Fruit fly (Drosophila melanogaster) whole organism, embryonic: ENCODE measurements around the gene usp.

Experiments
- B-H1 ChIP-seq: fragments of 200-800 bp; sonication (Bioruptor generic); IDR thresholded peaks from 3 replicates; pipeline ENCODE4 v1.3.6; 2022; ENCODE audit warnings: missing biosample characterization, missing genetic modification characterization
- CG1024 ChIP-seq: fragments of 200-800 bp; sonication (Bioruptor generic); IDR thresholded peaks from 2 replicates; pipeline ENCODE4 v1.3.6; 2022; ENCODE audit warnings: missing biosample characterization, missing genetic modification characterization
- CG12071 ChIP-seq: fragments of 200-800 bp; sonication (Bioruptor generic); optimal IDR thresholded peaks from 3 replicates; lab custom pipeline; 2018; ENCODE audit warnings: missing biosample characterization, mild to moderate bottlenecking, missing genetic modification characterization
- CG14050 ChIP-seq: fragments of 200-800 bp; sonication (Bioruptor generic); IDR thresholded peaks from 3 replicates; pipeline ENCODE4 v1.3.6; 2022; ENCODE audit warnings: missing biosample characterization, missing genetic modification characterization
- CG16813 ChIP-seq: fragments of 200-800 bp; sonication (Bioruptor generic); IDR thresholded peaks from 3 replicates; pipeline ENCODE4 v1.3.6; 2022; ENCODE audit warnings: missing biosample characterization, missing genetic modification characterization; ENCODE audit not compliant: partially characterized antibody
- CG18599 ChIP-seq: fragments of 200-800 bp; sonication (Bioruptor generic); optimal IDR thresholded peaks from 3 replicates; lab custom pipeline; 2017; ENCODE audit warnings: missing biosample characterization, missing genetic modification characterization, mild to moderate bottlenecking, moderate library complexity, missing genetic modification reagents
- CG30403 ChIP-seq: fragments of 200-800 bp; sonication (Bioruptor generic); optimal IDR thresholded peaks from 3 replicates; lab custom pipeline; 2016; ENCODE audit warnings: missing biosample characterization, missing genetic modification characterization
- CG31224 ChIP-seq: fragments of 200-800 bp; sonication (Bioruptor generic); IDR thresholded peaks from 2 replicates; pipeline ENCODE4 v1.3.6; 2022; ENCODE audit warnings: missing biosample characterization, missing genetic modification characterization
- CG32772 ChIP-seq: fragments of 200-800 bp; sonication (Bioruptor generic); IDR thresholded peaks from 2 replicates; pipeline ENCODE4 v1.3.6; 2022; ENCODE audit warnings: missing biosample characterization, missing genetic modification characterization
- CG3407 ChIP-seq: fragments of 200-800 bp; sonication (Bioruptor generic); optimal IDR thresholded peaks from 2 replicates; lab custom pipeline; 2018; ENCODE audit warnings: missing biosample characterization, mild to moderate bottlenecking, missing genetic modification characterization
- CG4328 ChIP-seq: fragments of 200-800 bp; sonication (Bioruptor generic); optimal IDR thresholded peaks from 3 replicates; lab custom pipeline; 2017; ENCODE audit warnings: missing biosample characterization, missing genetic modification reagents, missing genetic modification characterization
- CG4360 ChIP-seq: fragments of 200-800 bp; sonication (Bioruptor generic); IDR thresholded peaks from 2 replicates; pipeline ENCODE4 v1.3.6; 2022; ENCODE audit warnings: missing biosample characterization, missing genetic modification characterization
- CG7839 ChIP-seq: fragments of 200-800 bp; sonication (Bioruptor generic); optimal IDR thresholded peaks from 3 replicates; lab custom pipeline; 2018; ENCODE audit warnings: missing biosample characterization, mild to moderate bottlenecking, missing genetic modification characterization, moderate library complexity
- CG9797 ChIP-seq: fragments of 200-800 bp; sonication (Bioruptor generic); optimal IDR thresholded peaks from 3 replicates; lab custom pipeline; 2018; ENCODE audit warnings: missing biosample characterization, mild to moderate bottlenecking, missing genetic modification characterization
- CoRest ChIP-seq: fragments of 200-800 bp; sonication (Bioruptor generic); optimal IDR thresholded peaks from 3 replicates; lab custom pipeline; 2018; ENCODE audit warnings: missing biosample characterization, mild to moderate bottlenecking, missing genetic modification characterization, moderate library complexity
- Dip2 ChIP-seq: fragments of 200-800 bp; sonication (Bioruptor generic); IDR thresholded peaks from 2 replicates; pipeline ENCODE4 v1.3.6; 2022; ENCODE audit warnings: missing biosample characterization, missing genetic modification characterization
- E2f2 ChIP-seq: fragments of 200-800 bp; sonication (Bioruptor generic); IDR thresholded peaks from 2 replicates; pipeline ENCODE4 v1.3.6; 2022; ENCODE audit warnings: missing biosample characterization, missing genetic modification characterization
- Fer2 ChIP-seq: fragments of 200-800 bp; sonication (Bioruptor generic); optimal IDR thresholded peaks from 2 replicates; lab custom pipeline; 2018; ENCODE audit warnings: missing biosample characterization, mild to moderate bottlenecking, missing genetic modification characterization, moderate library complexity
- Hr51 ChIP-seq, 2 experiments: fragments of 200-800 bp; sonication (Bioruptor generic); optimal IDR thresholded peaks; 2 replicates in 1 of 2; 3 replicates in 1 of 2; lab custom pipeline; 2016 to 2018; ENCODE audit warnings: missing biosample characterization in 2 of 2, missing genetic modification characterization in 2 of 2, mild to moderate bottlenecking in 1 of 2, moderate library complexity in 1 of 2
- Hr78 ChIP-seq, 2 experiments: fragments of 200-800 bp in 1 of 2; fragments of >200 bp in 1 of 2; sonication (Bioruptor generic) in 1 of 2; optimal IDR thresholded peaks; 2 replicates each; lab custom pipeline; 2017 to 2019; ENCODE audit warnings: missing biosample characterization in 2 of 2, missing genetic modification characterization in 2 of 2, mild to moderate bottlenecking in 1 of 2, moderate library complexity in 1 of 2
- Med ChIP-seq: fragments of 200-800 bp; sonication (Bioruptor generic); peaks from one replicate; lab custom pipeline; 2016; ENCODE audit warnings: missing biosample characterization, missing genetic modification characterization, mild to moderate bottlenecking, inconsistent platforms, moderate library complexity
- Meics ChIP-seq: fragments of 200-800 bp; sonication (Bioruptor generic); optimal IDR thresholded peaks from 2 replicates; lab custom pipeline; 2017; ENCODE audit warnings: missing biosample characterization, mild to moderate bottlenecking, missing genetic modification characterization
- Pdp1 ChIP-seq, 2 experiments: fragments of 200-800 bp; sonication (Bioruptor generic); optimal IDR thresholded peaks; 3 replicates each; lab custom pipeline; 2016; ENCODE audit warnings: missing biosample characterization in 2 of 2, missing genetic modification characterization in 2 of 2, mild to moderate bottlenecking in 1 of 2, moderate library complexity in 1 of 2
- Usf ChIP-seq: fragments of 200-800 bp; sonication (Bioruptor generic); optimal IDR thresholded peaks from 2 replicates; lab custom pipeline; 2017; ENCODE audit warnings: missing genotype, missing biosample characterization, missing genetic modification characterization
- Vsx1 ChIP-seq: fragments of 200-800 bp; sonication (Bioruptor generic); optimal IDR thresholded peaks from 2 replicates; lab custom pipeline; 2017; ENCODE audit warnings: missing biosample characterization, mild to moderate bottlenecking, missing genetic modification characterization, missing genetic modification reagents
- emc ChIP-seq: fragments of 200-800 bp; sonication (Bioruptor generic); optimal IDR thresholded peaks from 2 replicates; lab custom pipeline; 2016; ENCODE audit warnings: missing biosample characterization, missing genetic modification characterization
- gfzf ChIP-seq: fragments of 200-800 bp; sonication (Bioruptor generic); optimal IDR thresholded peaks from 2 replicates; lab custom pipeline; 2016; ENCODE audit warnings: missing biosample characterization, mild to moderate bottlenecking, missing genetic modification characterization, moderate library complexity
- lab ChIP-seq: fragments of 200-800 bp; sonication (Bioruptor generic); optimal IDR thresholded peaks from 3 replicates; lab custom pipeline; 2017; ENCODE audit warnings: missing biosample characterization, missing genetic modification characterization, mild to moderate bottlenecking, moderate library complexity, missing genetic modification reagents
- nerfin-2 ChIP-seq: fragments of 200-800 bp; sonication (Bioruptor generic); IDR thresholded peaks from 2 replicates; pipeline ENCODE4 v1.3.6; 2022; ENCODE audit warnings: missing biosample characterization, missing genetic modification characterization; ENCODE audit not compliant: partially characterized antibody
- odd ChIP-seq: fragments of 200-800 bp; sonication (Bioruptor generic); optimal IDR thresholded peaks from 2 replicates; lab custom pipeline; 2017; ENCODE audit warnings: missing biosample characterization, mild to moderate bottlenecking, missing genetic modification characterization
- org-1 ChIP-seq: fragments of 200-800 bp; sonication (Bioruptor generic); optimal IDR thresholded peaks from 2 replicates; lab custom pipeline; 2017; ENCODE audit warnings: missing biosample characterization, missing genetic modification characterization
- sna ChIP-seq: fragments of 200-800 bp; sonication (Bioruptor generic); IDR thresholded peaks from 2 replicates; pipeline ENCODE4 v1.3.6; 2022; ENCODE audit warnings: missing biosample characterization, missing genetic modification characterization; ENCODE audit not compliant: partially characterized antibody
- sr ChIP-seq: fragments of 200-800 bp; sonication (Bioruptor generic); IDR thresholded peaks from 3 replicates; pipeline ENCODE4 v1.3.6; 2022; ENCODE audit warnings: missing biosample characterization, missing genetic modification characterization
- ssp ChIP-seq: fragments of 200-800 bp; sonication (Bioruptor generic); IDR thresholded peaks from 2 replicates; pipeline ENCODE4 v1.3.6; 2022; ENCODE audit warnings: missing biosample characterization, missing genetic modification characterization
- tio ChIP-seq: fragments of 200-800 bp; sonication (Bioruptor generic); optimal IDR thresholded peaks from 2 replicates; lab custom pipeline; 2017; ENCODE audit warnings: missing biosample characterization, missing genetic modification characterization, inconsistent platforms
- tll ChIP-seq, 2 experiments: fragments of 200-800 bp in 1 of 2; fragments of >200 bp in 1 of 2; sonication (Bioruptor generic) in 1 of 2; optimal IDR thresholded peaks; 2 replicates each; lab custom pipeline; 2017 to 2019; ENCODE audit warnings: missing biosample characterization in 2 of 2, missing genetic modification characterization in 2 of 2, mild to moderate bottlenecking in 1 of 2, moderate library complexity in 1 of 2
- unpg ChIP-seq: fragments of 200-800 bp; sonication (Bioruptor generic); optimal IDR thresholded peaks from 3 replicates; lab custom pipeline; 2018; ENCODE audit warnings: missing biosample characterization, mild to moderate bottlenecking, missing genetic modification characterization, moderate library complexity

Gene usp

DNA sequence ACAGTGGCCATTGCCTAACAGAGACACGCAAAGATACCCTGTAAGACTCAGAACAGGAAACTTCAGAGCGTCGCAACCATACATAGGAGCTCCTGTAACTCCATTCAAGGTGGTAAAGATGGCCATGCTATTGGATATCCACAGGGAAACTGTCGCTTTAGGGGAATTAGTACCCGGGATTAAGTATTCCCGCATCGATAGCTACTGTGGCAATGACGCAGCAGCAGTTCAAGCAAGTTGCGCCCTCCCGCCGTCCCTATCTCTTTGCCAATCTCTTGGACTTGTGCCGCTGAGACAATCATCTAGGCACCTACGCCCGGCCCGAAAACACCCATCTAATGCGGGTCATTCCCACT is 28.6 kb upstream of the usp start (continued):
- peak; percentile 47; the same call in 2 of the 3 replicates for TF ChIP-seq B-H1 (GFP tag; lab: Robert Waterston, UW)
- no peak for TF ChIP-seq CG14050
- no peak for TF ChIP-seq Dip2 (GFP tag; lab: Robert Waterston, UW)
- peak; percentile 39; the same call in 1 of the 2 replicates for TF ChIP-seq CG1024 (GFP tag; lab: Robert Waterston, UW)
- peak; percentile 57 for TF ChIP-seq CG12071 (GFP tag; lab: Kevin White, UChicago)
- TF ChIP-seq sr (GFP tag; lab: Robert Waterston, UW), result 0 out of 3 replicates have a peak, but pooled peaks have one; percentile 24
- peak; percentile 77 for TF ChIP-seq Meics (GFP tag; lab: Kevin White, UChicago)
- no peak for TF ChIP-seq tll (GFP tag; optimal IDR thresholded peaks at IDR 0.05; lab: Kevin White, UChicago)
- TF ChIP-seq unpg (GFP tag; lab: Kevin White, UChicago), result peak; percentile 55
- TF ChIP-seq CG31224 (GFP tag; lab: Robert Waterston, UW), result 0 out of 2 replicates have a peak, but pooled peaks have one; percentile 21
- no peak for TF ChIP-seq gfzf (GFP tag; lab: Kevin White, UChicago)
- TF ChIP-seq CG3407, result no peak
- no peak for TF ChIP-seq CG9797
- TF ChIP-seq Vsx1 (GFP tag; lab: Kevin White, UChicago), result no peak
- peak; percentile 54 for TF ChIP-seq CoRest (tag; lab: Kevin White, UChicago)
- no peak for TF ChIP-seq odd (GFP tag; lab: Kevin White, UChicago)
- TF ChIP-seq CG18599 (GFP tag; lab: Kevin White, UChicago), result peak; percentile 80
- peak in 1 of 2 experiments; percentile 24 for TF ChIP-seq Hr78 (GFP tag; optimal IDR thresholded peaks at IDR 0.05; lab: Kevin White, UChicago)
- peak; percentile 51; the same call in 1 of the 2 replicates for TF ChIP-seq ssp (GFP tag; lab: Robert Waterston, UW)
- TF ChIP-seq lab, result peak; percentile 82
- peak; percentile 95 for TF ChIP-seq Med
- TF ChIP-seq CG16813, result no peak
- no peak for TF ChIP-seq CG4360 (GFP tag; lab: Robert Waterston, UW)
- peak; percentile 43 for TF ChIP-seq Usf (GFP tag; lab: Kevin White, UChicago)
- peak in 1 of 2 experiments; percentile 60 for TF ChIP-seq Hr51 (GFP tag; optimal IDR thresholded peaks at IDR 0.05; lab: Kevin White, UChicago)
- TF ChIP-seq nerfin-2 (GFP tag; lab: Robert Waterston, UW), result no peak
- TF ChIP-seq emc (GFP tag; lab: Kevin White, UChicago), result peak; percentile 16
- TF ChIP-seq CG30403 (GFP tag; lab: Kevin White, UChicago), result peak; percentile 57
- no peak for TF ChIP-seq sna (GFP tag; lab: Robert Waterston, UW)
- TF ChIP-seq tio (GFP tag; lab: Kevin White, UChicago), result no peak
- peak; percentile 61 for TF ChIP-seq CG32772
- TF ChIP-seq CG7839 (tag; lab: Kevin White, UChicago), result peak; percentile 71
- TF ChIP-seq org-1 (GFP tag; lab: Kevin White, UChicago), result peak; percentile 56
- peak; percentile 33 for TF ChIP-seq Fer2 (tag; lab: Kevin White, UChicago)
- peak; percentile 57 for TF ChIP-seq CG4328
- peak; percentile 43 for TF ChIP-seq E2f2 (GFP tag; lab: Robert Waterston, UW)
- peak; percentile 24 to 61 for TF ChIP-seq Pdp1 (GFP tag; optimal IDR thresholded peaks at IDR 0.05; lab: Kevin White, UChicago)
- TF ChIP-seq, all 482 proteins: peak for 284
